Worm (Caenorhabditis elegans) whole organism, L3 larva: ENCODE results near the gene C06B3.1.
A peak's percentile ranks its signal among the peaks of the same experiment; 100 is the strongest.

Source experiments
- R02D3.7 ChIP-seq: fragments of 150-350 bp; optimal IDR thresholded peaks from 2 replicates; lab custom pipeline; 2014; ENCODE audit warnings: missing biosample characterization, missing genetic modification characterization
- ZK546.5 ChIP-seq: sonication (generic microtip); optimal IDR thresholded peaks from 2 replicates; lab custom pipeline; 2017; ENCODE audit warnings: missing biosample characterization, missing genetic modification characterization
- aly-2 ChIP-seq: fragments of 150-350 bp; optimal IDR thresholded peaks from 2 replicates; lab custom pipeline; 2014; ENCODE audit warnings: missing biosample characterization, missing genetic modification characterization
- ama-1 ChIP-seq: fragments of 150-350 bp; optimal IDR thresholded peaks from 2 replicates; lab custom pipeline; 2018
- ceh-16 ChIP-seq: sonication (generic microtip); optimal IDR thresholded peaks from 2 replicates; lab custom pipeline; 2017; ENCODE audit warnings: missing biosample characterization, missing genetic modification characterization
- ceh-28 ChIP-seq: fragments of 150-350 bp; optimal IDR thresholded peaks from 2 replicates; lab custom pipeline; 2014; ENCODE audit warnings: missing biosample characterization, missing genetic modification reagents, missing genetic modification characterization
- ceh-82 ChIP-seq: fragments of 150-350 bp; optimal IDR thresholded peaks from 2 replicates; lab custom pipeline; 2014; ENCODE audit warnings: missing biosample characterization, missing genetic modification characterization
- ceh-9 ChIP-seq: sonication (generic microtip); optimal IDR thresholded peaks from 2 replicates; lab custom pipeline; 2018; ENCODE audit warnings: missing biosample characterization, missing genetic modification characterization
- egl-27 ChIP-seq: sonication (generic microtip); optimal IDR thresholded peaks from 4 replicates; lab custom pipeline; 2017; ENCODE audit warnings: missing biosample characterization, missing genetic modification reagents, missing genetic modification characterization
- elt-1 ChIP-seq: fragments of 150-350 bp; optimal IDR thresholded peaks from 2 replicates; lab custom pipeline; 2014; ENCODE audit warnings: missing biosample characterization, missing genetic modification characterization
- elt-2 ChIP-seq: sonication (generic microtip); optimal IDR thresholded peaks from 2 replicates; lab custom pipeline; 2016; ENCODE audit warnings: missing genetic modification reagents, mild to moderate bottlenecking, missing genetic modification characterization, missing compliant biosample characterization
- elt-3 ChIP-seq, 3 experiments: fragments of 150-350 bp in 1 of 3; sonication (generic microtip) in 2 of 3; optimal IDR thresholded peaks; 2 replicates in 2 of 3; 4 replicates in 1 of 3; lab custom pipeline; 2014 to 2017; ENCODE audit warnings: missing biosample characterization in 3 of 3, missing genetic modification characterization in 3 of 3
- eor-1 ChIP-seq, 2 experiments: fragments of 150-350 bp; optimal IDR thresholded peaks; 2 replicates each; lab custom pipeline; 2014 to 2018; ENCODE audit warnings: missing biosample characterization in 2 of 2, missing genetic modification characterization in 2 of 2
- fkh-10 ChIP-seq: sonication (generic microtip); optimal IDR thresholded peaks from 2 replicates; lab custom pipeline; 2017; ENCODE audit warnings: missing biosample characterization, missing genetic modification reagents, missing genetic modification characterization
- fkh-2 ChIP-seq: fragments of 150-350 bp; optimal IDR thresholded peaks from 2 replicates; lab custom pipeline; 2014; ENCODE audit warnings: missing biosample characterization, missing genetic modification reagents, missing genetic modification characterization
- jun-1 ChIP-seq: fragments of 150-350 bp; optimal IDR thresholded peaks from 2 replicates; lab custom pipeline; 2014; ENCODE audit warnings: missing biosample characterization, missing genetic modification reagents, missing genetic modification characterization
- lin-15B ChIP-seq: fragments of 150-350 bp; optimal IDR thresholded peaks from 2 replicates; lab custom pipeline; 2014; ENCODE audit warnings: missing biosample characterization, missing genetic modification characterization
- lin-39 ChIP-seq: fragments of 150-350 bp; optimal IDR thresholded peaks from 2 replicates; lab custom pipeline; 2018; ENCODE audit warnings: missing biosample characterization, missing genetic modification reagents, missing genetic modification characterization
- lsy-12 ChIP-seq: sonication (generic microtip); optimal IDR thresholded peaks from 2 replicates; lab custom pipeline; 2016; ENCODE audit warnings: mild to moderate bottlenecking, missing genetic modification characterization, missing compliant biosample characterization
- mdl-1 ChIP-seq: fragments of 150-350 bp; optimal IDR thresholded peaks from 2 replicates; lab custom pipeline; 2014; ENCODE audit warnings: missing biosample characterization, missing genetic modification characterization
- nfya-1 ChIP-seq: sonication (generic microtip); optimal IDR thresholded peaks from 2 replicates; lab custom pipeline; 2017; ENCODE audit warnings: missing genetic modification characterization, mild to moderate bottlenecking, missing compliant biosample characterization, antibody characterized with exemption, moderate library complexity; ENCODE audit not compliant: insufficient read depth
- nhr-11 ChIP-seq: fragments of 150-350 bp; optimal IDR thresholded peaks from 2 replicates; lab custom pipeline; 2014; ENCODE audit warnings: missing biosample characterization, missing genetic modification characterization
- nhr-12 ChIP-seq: fragments of 150-350 bp; optimal IDR thresholded peaks from 2 replicates; lab custom pipeline; 2014; ENCODE audit warnings: missing biosample characterization, missing genetic modification characterization
- nhr-23 ChIP-seq: fragments of 150-350 bp; optimal IDR thresholded peaks from 2 replicates; lab custom pipeline; 2014; ENCODE audit warnings: missing biosample characterization, missing genetic modification reagents, missing genetic modification characterization
- nhr-25 ChIP-seq: sonication (generic microtip); optimal IDR thresholded peaks from 2 replicates; lab custom pipeline; 2017; ENCODE audit warnings: missing biosample characterization, missing genetic modification characterization
- nhr-28 ChIP-seq: fragments of 150-350 bp; optimal IDR thresholded peaks from 2 replicates; lab custom pipeline; 2014; ENCODE audit warnings: missing biosample characterization, missing genetic modification characterization
- nhr-43 ChIP-seq: sonication (generic microtip); optimal IDR thresholded peaks from 2 replicates; lab custom pipeline; 2016; ENCODE audit warnings: mild to moderate bottlenecking, missing genetic modification characterization, missing compliant biosample characterization; ENCODE audit not compliant: poor library complexity, severe bottlenecking
- nhr-67 ChIP-seq: fragments of 150-350 bp; optimal IDR thresholded peaks from 2 replicates; lab custom pipeline; 2014; ENCODE audit warnings: missing biosample characterization, missing genetic modification characterization
- pha-4 ChIP-seq: fragments of 150-350 bp; optimal IDR thresholded peaks from 2 replicates; lab custom pipeline; 2014; ENCODE audit warnings: missing biosample characterization, missing genetic modification reagents, missing genetic modification characterization
- pqm-1 ChIP-seq: fragments of 150-350 bp; optimal IDR thresholded peaks from 2 replicates; lab custom pipeline; 2017; ENCODE audit warnings: missing biosample characterization, missing genetic modification characterization, inconsistent platforms
- sea-2 ChIP-seq: fragments of 150-350 bp; sonication (generic microtip); optimal IDR thresholded peaks from 4 replicates; lab custom pipeline; 2014; ENCODE audit warnings: missing biosample characterization, missing genetic modification reagents, missing genetic modification characterization
- unc-39 ChIP-seq: sonication (generic microtip); optimal IDR thresholded peaks from 4 replicates; lab custom pipeline; 2017; ENCODE audit warnings: missing biosample characterization, missing genetic modification characterization
- unc-62 ChIP-seq: fragments of 150-350 bp; sonication (generic microtip); optimal IDR thresholded peaks from 4 replicates; lab custom pipeline; 2014; ENCODE audit warnings: missing biosample characterization, missing genetic modification reagents, missing genetic modification characterization
- ztf-11 ChIP-seq: fragments of 150-350 bp; optimal IDR thresholded peaks from 2 replicates; lab custom pipeline; 2014; ENCODE audit warnings: missing biosample characterization, missing genetic modification characterization
- ztf-4 ChIP-seq: fragments of 150-350 bp; optimal IDR thresholded peaks from 2 replicates; lab custom pipeline; 2014; ENCODE audit warnings: missing biosample characterization, missing genetic modification characterization

Gene C06B3.1

DNA sequence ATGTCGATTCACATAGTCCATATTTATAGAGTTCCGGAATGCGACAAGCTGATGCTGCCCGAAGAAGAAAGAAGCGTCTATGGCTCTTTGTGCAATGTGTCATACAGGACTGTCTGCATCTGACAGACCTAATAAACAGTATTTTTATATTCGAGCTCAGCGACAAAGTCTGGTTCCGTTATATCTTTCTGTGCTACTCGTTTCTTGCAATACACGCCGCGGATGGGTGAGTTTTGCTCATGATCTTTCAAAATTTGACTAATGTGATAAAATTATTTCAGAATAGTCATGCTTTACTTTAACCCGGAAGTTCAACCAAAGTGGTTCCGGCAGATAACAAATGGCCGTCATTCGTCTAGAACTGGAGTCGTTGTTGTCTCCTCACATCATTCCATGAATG, 38.9 kb upstream of the C06B3.1 start:
- TF ChIP-seq nfya-1 (tag; lab: Kevin White, UChicago): no peak
- TF ChIP-seq nhr-12 (tag; lab: Kevin White, UChicago): no peak
- no peak for TF ChIP-seq fkh-2
- TF ChIP-seq sea-2: no peak
- no peak for TF ChIP-seq unc-39 (tag; lab: Kevin White, UChicago)
- TF ChIP-seq mdl-1 (tag; lab: Kevin White, UChicago): no peak

DNA sequence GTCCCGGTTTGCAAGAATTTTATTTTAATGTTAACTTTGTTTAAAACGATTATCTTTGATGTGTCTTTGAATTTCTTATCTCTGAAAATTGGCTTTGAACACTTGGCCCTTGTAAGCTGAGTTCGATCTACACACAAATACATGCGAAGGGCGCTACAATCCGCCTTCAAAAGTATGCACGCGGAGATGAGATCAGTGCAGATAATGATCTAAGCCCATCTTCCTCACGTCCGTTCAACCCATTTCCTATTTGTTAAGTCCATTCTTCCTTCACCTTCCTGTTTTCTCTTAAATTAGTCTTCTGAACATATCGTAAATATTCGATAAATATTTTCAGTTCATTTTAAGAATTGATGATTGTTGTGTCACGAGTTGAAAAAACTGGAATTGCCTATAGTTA, 36.2 kb upstream of the C06B3.1 start, which contains the start of gene nhr-175:
Gene nhr-175, plus strand, starts transcription at position 339 of the 400 bp plus-strand sequence.
- TF ChIP-seq egl-27 (tag; lab: Kevin White, UChicago) (no peak), pha-4 (tag; lab: Kevin White, UChicago) (no peak), elt-1 (tag; lab: Kevin White, UChicago) (peak; percentile 92), lin-15B (tag; lab: Kevin White, UChicago) (no peak), unc-39 (tag; lab: Kevin White, UChicago) (no peak), nhr-25 (tag; lab: Kevin White, UChicago) (peak; percentile 52), lsy-12 (tag; lab: Kevin White, UChicago) (no peak), nhr-23 (peak; percentile 50)

DNA sequence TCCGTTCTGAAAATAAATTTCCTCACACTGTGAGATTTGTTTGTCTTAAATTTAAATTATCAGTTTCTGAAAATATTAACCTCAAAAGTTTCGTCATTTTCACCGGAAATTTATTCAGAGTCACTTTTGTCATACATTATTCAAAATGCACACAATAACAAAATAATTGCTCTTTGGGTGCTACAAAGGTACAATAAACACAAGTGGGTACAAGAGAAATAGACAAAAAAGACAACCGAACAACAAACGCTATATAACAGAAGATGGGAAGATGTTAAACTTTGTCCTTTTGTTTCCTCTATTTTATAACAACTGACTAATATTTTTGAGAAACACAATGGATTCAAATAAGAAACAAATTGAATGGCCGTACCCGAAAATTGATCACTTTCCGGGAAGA, 33.0 kb upstream of the C06B3.1 start:
- TF ChIP-seq nhr-28 (tag; lab: Kevin White, UChicago): no peak
- TF ChIP-seq aly-2: no peak
- TF ChIP-seq lin-15B (tag; lab: Kevin White, UChicago): no peak
- TF ChIP-seq pqm-1: peak; percentile 2
- TF ChIP-seq nhr-67 (tag; lab: Kevin White, UChicago): no peak
- TF ChIP-seq elt-1 (tag; lab: Kevin White, UChicago): no peak
- TF ChIP-seq nfya-1 (tag; lab: Kevin White, UChicago): no peak
- no peak for TF ChIP-seq elt-3 (tag; optimal IDR thresholded peaks at IDR 0.05; lab: Kevin White, UChicago)
- no peak for TF ChIP-seq unc-62 (GFP tag; lab: Kevin White, UChicago)
- TF ChIP-seq ceh-82 (tag; lab: Kevin White, UChicago): no peak
- TF ChIP-seq lsy-12 (tag; lab: Kevin White, UChicago): no peak
- no peak for TF ChIP-seq eor-1 (tag; optimal IDR thresholded peaks at IDR 0.05; lab: Kevin White, UChicago)
- TF ChIP-seq ceh-16 (tag; lab: Kevin White, UChicago): no peak
- no peak for TF ChIP-seq ZK546.5 (tag; lab: Kevin White, UChicago)
- TF ChIP-seq R02D3.7 (tag; lab: Kevin White, UChicago): no peak
- TF ChIP-seq nhr-11 (tag; lab: Kevin White, UChicago): peak; percentile 98
- no peak for TF ChIP-seq ceh-9
- no peak for TF ChIP-seq fkh-2

DNA sequence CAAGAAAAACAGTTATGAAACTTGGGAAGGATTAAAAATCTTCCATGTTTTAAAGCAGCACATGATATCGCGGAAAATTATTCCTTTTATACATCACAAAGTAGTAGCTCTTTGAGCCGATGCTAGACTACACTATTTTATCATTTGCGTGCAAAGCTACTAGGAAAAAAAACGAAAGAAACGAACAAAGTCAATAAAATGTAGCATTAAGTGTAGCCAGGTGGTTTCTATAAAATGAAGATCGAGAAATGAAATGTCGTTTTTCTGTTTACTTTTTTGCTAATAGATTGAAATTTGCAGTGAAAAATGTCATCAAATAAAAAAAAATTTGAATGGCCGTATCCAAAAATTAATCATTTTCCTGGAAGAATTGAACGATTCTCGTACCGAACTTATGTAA, 29.7 kb upstream of the C06B3.1 start, which contains the start of gene cpt-5:
Gene cpt-5, plus strand, starts transcription at position 301 of the 400 bp plus-strand sequence.
- TF ChIP-seq ama-1 (lab: Kevin White, UChicago) (no peak), fkh-10 (GFP tag; lab: Kevin White, UChicago) (no peak), ztf-11 (tag; lab: Kevin White, UChicago) (no peak), R02D3.7 (tag; lab: Kevin White, UChicago) (no peak), jun-1 (tag; lab: Kevin White, UChicago) (no peak)

DNA sequence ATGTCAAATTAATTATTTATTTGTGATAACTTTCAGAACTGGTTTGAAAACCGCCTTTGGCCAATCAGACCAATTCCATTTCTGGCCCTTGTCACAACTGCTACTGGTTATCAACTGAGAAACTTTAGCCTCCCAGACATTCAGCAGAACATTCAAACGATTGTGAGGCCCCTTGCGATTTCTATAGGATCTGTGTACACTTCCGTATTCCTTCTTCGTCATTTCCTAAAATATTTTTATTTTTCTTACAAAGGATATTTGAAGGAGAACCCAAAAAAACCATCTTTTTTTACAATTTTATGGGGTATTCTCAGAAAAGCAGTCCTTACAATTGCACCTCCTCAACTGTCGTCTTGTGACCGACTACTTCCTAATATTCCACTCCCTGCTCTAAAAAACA, 29.3 kb upstream of the C06B3.1 start:
- TF ChIP-seq ztf-4: no peak
- TF ChIP-seq ceh-82 (tag; lab: Kevin White, UChicago): no peak
- no peak for TF ChIP-seq elt-3 (tag; optimal IDR thresholded peaks at IDR 0.05; lab: Kevin White, UChicago)

DNA sequence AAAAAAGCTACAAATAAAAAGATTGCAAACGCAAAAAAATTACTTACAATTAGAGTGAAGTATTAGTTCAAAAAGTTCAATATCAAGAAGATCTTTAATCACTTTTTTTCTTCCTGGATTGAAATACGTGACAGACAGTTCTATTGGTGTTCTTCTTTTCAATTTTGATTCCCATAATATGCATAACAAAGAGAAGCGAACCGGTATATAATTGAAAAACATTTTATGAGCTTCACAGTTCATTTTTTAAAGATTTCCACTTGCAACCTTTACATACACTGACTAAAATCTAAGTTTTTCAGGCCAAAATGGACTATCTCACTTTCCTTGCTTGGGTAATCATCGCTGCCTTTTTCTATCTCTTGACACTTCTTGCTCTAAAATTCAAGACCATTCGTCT, 26.1 kb upstream of the C06B3.1 start, which contains the start of gene T22G5.1:
Gene T22G5.1, plus strand, starts transcription at position 301 of the 400 bp plus-strand sequence.
- no peak for TF ChIP-seq elt-1 (tag; lab: Kevin White, UChicago)
- no peak for TF ChIP-seq nhr-11 (tag; lab: Kevin White, UChicago)
- no peak for TF ChIP-seq ztf-11 (tag; lab: Kevin White, UChicago)
- TF ChIP-seq nhr-43 (tag; lab: Kevin White, UChicago): no peak
- no peak for TF ChIP-seq nhr-12 (tag; lab: Kevin White, UChicago)
- no peak for TF ChIP-seq fkh-2
- TF ChIP-seq lin-39 (tag; lab: Kevin White, UChicago): no peak
- TF ChIP-seq ceh-28: no peak
- TF ChIP-seq elt-2 (tag; lab: Kevin White, UChicago): no peak
- TF ChIP-seq mdl-1 (tag; lab: Kevin White, UChicago): no peak
- TF ChIP-seq ztf-4: no peak
